Fruit fly (Drosophila melanogaster) whole organism, wandering third instar larva: ENCODE measurements around the gene Polr3E.

Experiments
- Abd-B ChIP-seq: fragments of >200 bp; optimal IDR thresholded peaks from 2 replicates; lab custom pipeline; 2017; ENCODE audit warnings: missing biosample characterization, missing genetic modification characterization
- CG32264 ChIP-seq: fragments of 200-800 bp; sonication (Bioruptor generic); optimal IDR thresholded peaks from 2 replicates; lab custom pipeline; 2016; ENCODE audit warnings: missing biosample characterization, missing genetic modification characterization
- CG9705 ChIP-seq: fragments of 200-800 bp; sonication (Bioruptor generic); optimal IDR thresholded peaks from 2 replicates; lab custom pipeline; 2018; ENCODE audit warnings: missing biosample characterization, mild to moderate bottlenecking, missing genetic modification characterization
- CrebA ChIP-seq: fragments of 200-800 bp; sonication (Bioruptor generic); optimal IDR thresholded peaks from 2 replicates; lab custom pipeline; 2016; ENCODE audit warnings: missing biosample characterization, mild to moderate bottlenecking, missing genetic modification characterization, borderline replicate concordance
- Dfd ChIP-seq: fragments of >200 bp; optimal IDR thresholded peaks from 2 replicates; lab custom pipeline; 2017; ENCODE audit warnings: missing biosample characterization, missing genetic modification characterization
- Dif ChIP-seq: fragments of 200-275, 200-300 bp; sonication (Bioruptor generic); optimal IDR thresholded peaks from 2 replicates; lab custom pipeline; 2018; ENCODE audit warnings: missing biosample characterization, missing genetic modification characterization; ENCODE audit not compliant: partially characterized antibody
- GATAd ChIP-seq: sonication (Bioruptor generic); optimal IDR thresholded peaks from 2 replicates; lab custom pipeline; 2016; ENCODE audit warnings: missing biosample characterization, missing genetic modification characterization
- HLH106 ChIP-seq: fragments of 200-800 bp; optimal IDR thresholded peaks from 3 replicates; lab custom pipeline; 2019; ENCODE audit warnings: missing biosample characterization, mild to moderate bottlenecking, missing genetic modification characterization, moderate library complexity
- Hnf4 ChIP-seq: fragments of 200-800 bp; sonication (Bioruptor generic); optimal IDR thresholded peaks from 2 replicates; lab custom pipeline; 2016; ENCODE audit warnings: missing biosample characterization, mild to moderate bottlenecking, missing genetic modification characterization
- Hr78 ChIP-seq: fragments of >200 bp; optimal IDR thresholded peaks from 2 replicates; lab custom pipeline; 2017; ENCODE audit warnings: missing biosample characterization, missing genetic modification characterization
- Mio ChIP-seq: sonication (Bioruptor generic); optimal IDR thresholded peaks from 2 replicates; lab custom pipeline; 2016; ENCODE audit warnings: missing biosample characterization, missing genetic modification characterization
- Myc ChIP-seq: fragments of >200 bp; optimal IDR thresholded peaks from 2 replicates; lab custom pipeline; 2017
- N ChIP-seq: fragments of >200 bp; optimal IDR thresholded peaks from 2 replicates; lab custom pipeline; 2018; ENCODE audit warnings: missing biosample characterization, missing external identifiers, missing genetic modification characterization
- OdsH ChIP-seq: fragments of 200-800 bp; sonication (Bioruptor generic); optimal IDR thresholded peaks from 2 replicates; lab custom pipeline; 2016; ENCODE audit warnings: missing biosample characterization, mild to moderate bottlenecking, missing genetic modification characterization
- Sp1 ChIP-seq: fragments of 200-800 bp; sonication (Bioruptor generic); optimal IDR thresholded peaks from 3 replicates; lab custom pipeline; 2019; ENCODE audit warnings: missing biosample characterization, mild to moderate bottlenecking, missing genetic modification characterization, moderate library complexity
- Vsx2 ChIP-seq: fragments of 200-300, 225-300 bp; sonication (Bioruptor generic); optimal IDR thresholded peaks from 2 replicates; lab custom pipeline; 2018; ENCODE audit warnings: missing biosample characterization, missing genetic modification characterization; ENCODE audit not compliant: partially characterized antibody
- br ChIP-seq: fragments of 200-800 bp; sonication (Bioruptor generic); optimal IDR thresholded peaks from 2 replicates; lab custom pipeline; 2016; ENCODE audit warnings: missing biosample characterization, missing genetic modification characterization
- brk ChIP-seq: fragments of 200-800 bp; sonication (Bioruptor generic); optimal IDR thresholded peaks from 2 replicates; lab custom pipeline; 2016; ENCODE audit warnings: missing biosample characterization, mild to moderate bottlenecking, missing genetic modification characterization
- dmrt93B ChIP-seq: fragments of 200-800 bp; sonication (Bioruptor generic); optimal IDR thresholded peaks from 2 replicates; lab custom pipeline; 2018; ENCODE audit warnings: missing biosample characterization, mild to moderate bottlenecking, missing genetic modification characterization
- dsf ChIP-seq: sonication (Bioruptor generic); optimal IDR thresholded peaks from 2 replicates; lab custom pipeline; 2016; ENCODE audit warnings: missing biosample characterization, missing genetic modification characterization, borderline replicate concordance
- ey ChIP-seq: fragments of 200-800 bp; sonication (Bioruptor generic); optimal IDR thresholded peaks from 2 replicates; lab custom pipeline; 2016; ENCODE audit warnings: missing biosample characterization, missing genetic modification characterization
- foxo ChIP-seq, 2 experiments: fragments of 200-800 bp; sonication (Bioruptor generic); optimal IDR thresholded peaks; 2 replicates in 1 of 2; 3 replicates in 1 of 2; lab custom pipeline; 2016 to 2017; ENCODE audit warnings: missing biosample characterization in 2 of 2, missing genetic modification characterization in 2 of 2
- fru ChIP-seq: fragments of 200-800 bp; sonication (Bioruptor generic); optimal IDR thresholded peaks from 3 replicates; lab custom pipeline; 2016; ENCODE audit warnings: missing biosample characterization, mild to moderate bottlenecking, missing genetic modification characterization
- h ChIP-seq: fragments of 200-800 bp; sonication (Bioruptor generic); optimal IDR thresholded peaks from 3 replicates; lab custom pipeline; 2016; ENCODE audit warnings: missing biosample characterization, mild to moderate bottlenecking, missing genetic modification characterization
- jim ChIP-seq: fragments of 175-275, 200-325 bp; sonication (Bioruptor generic); optimal IDR thresholded peaks from 2 replicates; lab custom pipeline; 2016; ENCODE audit warnings: missing biosample characterization, mild to moderate bottlenecking, missing genetic modification characterization
- psq ChIP-seq: fragments of 200-800 bp; sonication (Bioruptor generic); optimal IDR thresholded peaks from 3 replicates; lab custom pipeline; 2017; ENCODE audit warnings: missing biosample characterization, mild to moderate bottlenecking, missing genetic modification characterization, moderate library complexity
- rgr ChIP-seq: fragments of 200-800 bp; sonication (Bioruptor generic); optimal IDR thresholded peaks from 3 replicates; lab custom pipeline; 2016; ENCODE audit warnings: missing biosample characterization, mild to moderate bottlenecking, missing genetic modification characterization
- sv ChIP-seq: fragments of 200-800 bp; sonication (Bioruptor generic); optimal IDR thresholded peaks from 3 replicates; lab custom pipeline; 2016; ENCODE audit warnings: missing biosample characterization, missing genetic modification characterization
- woc ChIP-seq: sonication (Bioruptor generic); optimal IDR thresholded peaks from 2 replicates; lab custom pipeline; 2016; ENCODE audit warnings: missing biosample characterization, mild to moderate bottlenecking, missing genetic modification characterization

Gene Polr3E

DNA sequence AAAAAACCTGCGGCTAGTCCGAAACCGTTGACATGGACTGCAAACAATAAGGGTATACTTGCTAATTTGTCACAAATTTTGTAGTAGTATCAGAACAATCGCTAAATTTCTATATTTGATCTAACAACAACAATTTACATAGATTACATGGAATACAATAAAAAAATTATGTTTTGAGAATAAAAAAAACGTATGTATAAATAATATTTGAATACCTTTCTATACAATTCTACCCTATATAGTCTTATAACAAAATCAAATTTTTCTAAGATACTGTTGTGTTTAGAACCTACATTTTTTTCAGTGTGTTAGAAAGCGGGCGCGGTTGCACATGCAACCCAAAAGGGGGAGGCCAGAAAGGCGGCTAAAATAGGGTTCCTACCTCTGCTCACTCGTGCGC is 48.3 kb upstream of the Polr3E start:
- TF ChIP-seq GATAd, result no peak
- TF ChIP-seq Sp1, result peak; percentile 33
- TF ChIP-seq foxo (GFP tag; optimal IDR thresholded peaks at IDR 0.05; lab: Kevin White, UChicago), result peak in 1 of 2 experiments; percentile 38
- TF ChIP-seq ey (GFP tag; lab: Kevin White, UChicago), result peak; percentile 16
- TF ChIP-seq HLH106 (tag; lab: Kevin White, UChicago), result peak; percentile 29
- TF ChIP-seq fru (GFP tag; lab: Kevin White, UChicago), result peak; percentile 44
- no peak for TF ChIP-seq sv (GFP tag; lab: Kevin White, UChicago)
- TF ChIP-seq rgr, result peak; percentile 14
- TF ChIP-seq h, result peak; percentile 19

DNA sequence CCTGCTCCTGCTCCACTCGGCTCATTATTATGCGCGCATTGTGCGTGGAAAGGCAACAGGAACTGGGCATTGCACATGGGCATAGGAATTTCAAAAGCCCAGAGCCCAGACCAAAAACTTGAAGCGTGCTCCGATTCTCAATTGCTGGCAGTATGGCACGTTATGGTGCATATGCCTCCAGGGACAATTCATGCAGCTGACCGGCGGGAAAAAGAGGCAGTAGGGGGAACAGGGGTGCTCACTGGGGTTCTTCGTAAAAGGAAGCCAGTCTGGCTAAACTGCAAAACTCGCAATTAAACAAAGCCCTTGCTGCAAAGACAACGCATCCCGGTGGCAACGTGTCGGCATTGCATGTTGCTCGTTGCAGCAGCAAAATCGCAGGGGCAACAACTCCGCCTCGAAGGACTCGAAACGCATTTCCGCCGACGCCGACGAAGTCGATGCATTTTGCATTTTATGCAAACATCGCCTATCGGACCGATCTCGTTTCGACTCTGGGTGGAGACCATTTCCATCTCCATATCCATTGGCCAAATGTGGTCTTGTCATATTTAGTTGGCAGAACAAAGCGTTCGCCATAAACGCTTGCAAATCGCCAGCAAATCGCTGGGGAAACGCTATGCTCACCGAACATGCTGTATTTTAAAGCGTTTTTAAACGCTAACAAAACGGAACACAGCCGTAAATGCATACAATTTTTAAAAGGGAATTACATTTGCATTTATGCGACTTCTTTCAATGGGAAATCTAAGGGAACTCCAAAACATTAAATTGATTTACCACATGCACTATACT is 47.0 kb upstream of the Polr3E start:
- no peak for TF ChIP-seq ey (GFP tag; lab: Kevin White, UChicago)
- no peak for TF ChIP-seq N (GFP tag; lab: Kevin White, UChicago)
- TF ChIP-seq Dfd, result no peak
- TF ChIP-seq Abd-B (GFP tag; lab: Kevin White, UChicago), result no peak
- peak; percentile 30 for TF ChIP-seq psq (GFP tag; lab: Kevin White, UChicago)
- peak; percentile 13 for TF ChIP-seq brk (GFP tag; lab: Kevin White, UChicago)
- peak; percentile 27 for TF ChIP-seq br
- TF ChIP-seq woc (GFP tag; lab: Kevin White, UChicago), result no peak

DNA sequence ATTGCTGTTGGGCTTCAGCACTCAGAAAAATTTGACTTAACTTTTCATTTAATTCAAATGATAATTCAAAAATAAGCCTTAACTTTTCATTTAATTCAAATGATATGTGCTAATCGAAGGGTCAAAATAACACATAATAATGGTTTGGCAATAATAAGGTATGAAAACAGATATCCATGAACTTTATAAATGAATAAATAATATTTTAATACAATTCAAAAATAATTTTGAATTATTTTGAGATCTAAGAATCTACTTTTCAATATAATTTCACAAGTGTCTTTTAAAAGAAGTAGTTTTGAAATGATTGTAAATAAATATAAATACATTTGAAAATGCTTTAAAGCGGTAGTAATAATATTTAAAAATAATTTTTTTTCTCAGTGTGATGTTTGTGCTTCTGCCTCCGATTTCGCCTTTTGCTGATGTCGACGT is 44.7 kb upstream of the Polr3E start:
- TF ChIP-seq Abd-B (GFP tag; lab: Kevin White, UChicago) (no peak), Sp1 (peak; percentile 65), HLH106 (tag; lab: Kevin White, UChicago) (peak; percentile 52), foxo (GFP tag; optimal IDR thresholded peaks at IDR 0.05; lab: Kevin White, UChicago) (peak in 1 of 2 experiments; percentile 49), OdsH (GFP tag; lab: Kevin White, UChicago) (peak; percentile 26), fru (GFP tag; lab: Kevin White, UChicago) (no peak), h (no peak), GATAd (no peak), psq (GFP tag; lab: Kevin White, UChicago) (peak; percentile 27), Hnf4 (no peak), rgr (peak; percentile 13), dmrt93B (GFP tag; lab: Kevin White, UChicago) (peak; percentile 1), N (GFP tag; lab: Kevin White, UChicago) (no peak), Hr78 (GFP tag; lab: Kevin White, UChicago) (no peak), dsf (no peak)

DNA sequence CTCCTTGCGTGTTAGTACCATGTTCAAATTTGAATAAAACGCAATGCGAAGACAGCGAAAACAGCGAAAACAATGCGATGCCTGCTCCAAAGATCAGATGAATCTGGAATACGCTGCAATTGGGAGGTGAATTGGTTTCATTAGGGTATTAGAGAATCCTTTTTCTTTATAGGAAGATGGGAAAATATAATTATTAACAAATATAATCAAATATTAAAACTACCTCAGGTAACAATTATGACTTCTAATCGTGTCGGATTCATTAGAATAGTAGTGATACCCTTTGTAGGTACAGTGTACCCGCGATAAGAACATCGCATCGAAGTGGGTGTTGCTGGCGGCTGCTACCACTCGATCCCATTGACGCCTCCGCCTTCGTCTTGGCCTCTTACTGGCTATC is 43.7 kb upstream of the Polr3E start:
- TF ChIP-seq h (peak; percentile 24), br (no peak), foxo (GFP tag; optimal IDR thresholded peaks at IDR 0.05; lab: Kevin White, UChicago) (peak in 1 of 2 experiments; percentile 23), dsf (no peak), Mio (no peak), HLH106 (tag; lab: Kevin White, UChicago) (peak; percentile 23), fru (GFP tag; lab: Kevin White, UChicago) (peak; percentile 14), CG32264 (GFP tag; lab: Kevin White, UChicago) (no peak), Dif (GFP tag; lab: Kevin White, UChicago) (no peak), Hr78 (GFP tag; lab: Kevin White, UChicago) (no peak), GATAd (no peak), Vsx2 (GFP tag; lab: Kevin White, UChicago) (no peak), OdsH (GFP tag; lab: Kevin White, UChicago) (no peak), Hnf4 (no peak), sv (GFP tag; lab: Kevin White, UChicago) (no peak), psq (GFP tag; lab: Kevin White, UChicago) (peak; percentile 4), CrebA (GFP tag; lab: Kevin White, UChicago) (no peak), CG9705 (GFP tag; lab: Kevin White, UChicago) (no peak), jim (GFP tag; lab: Kevin White, UChicago) (no peak), Myc (lab: Kevin White, UChicago) (no peak), rgr (peak; percentile 5), Sp1 (no peak)

DNA sequence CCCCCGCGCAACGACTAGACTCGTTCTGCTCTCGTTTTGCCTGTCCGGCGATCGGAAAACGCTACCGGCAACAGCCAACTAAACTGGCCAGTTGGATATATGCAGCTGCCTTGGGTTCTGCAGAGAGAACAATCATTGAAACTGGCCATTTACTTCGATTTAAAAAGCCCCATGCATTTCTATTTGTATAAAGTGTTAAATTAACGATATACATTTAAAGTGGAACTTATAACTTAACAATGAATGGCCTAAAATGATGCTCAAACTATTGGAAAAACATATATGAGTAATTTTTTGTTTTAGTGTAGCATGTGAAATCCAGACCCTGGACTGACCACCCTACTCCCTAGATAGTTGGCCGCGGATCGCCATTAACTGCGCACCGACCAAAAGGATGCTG is 42.8 kb upstream of the Polr3E start:
- TF ChIP-seq GATAd (no peak), Sp1 (no peak)
